Fruit fly (Drosophila melanogaster) whole organism, embryonic: ENCODE results near the gene SoYb.

Source experiments
- Asciz ChIP-seq: fragments of 200-800 bp; sonication (Bioruptor generic); optimal IDR thresholded peaks from 2 replicates; lab custom pipeline; 2017; ENCODE audit warnings: missing biosample characterization, mild to moderate bottlenecking, missing genetic modification characterization, missing genetic modification reagents
- Awh ChIP-seq: fragments of 200-800 bp; sonication (Bioruptor generic); IDR thresholded peaks from 2 replicates; pipeline ENCODE4, ENCODE4 v1.3.6; 2022; ENCODE audit warnings: missing biosample characterization, missing genetic modification characterization
- B-H1 ChIP-seq: fragments of 200-800 bp; sonication (Bioruptor generic); IDR thresholded peaks from 3 replicates; pipeline ENCODE4 v1.3.6; 2022; ENCODE audit warnings: missing biosample characterization, missing genetic modification characterization
- CG10366 ChIP-seq: fragments of 200-800 bp; sonication (Bioruptor generic); IDR thresholded peaks from 2 replicates; pipeline ENCODE4 v1.3.6; 2022; ENCODE audit warnings: missing biosample characterization, missing genetic modification characterization
- CG12744 ChIP-seq: fragments of 200-800 bp; sonication (Bioruptor generic); optimal IDR thresholded peaks from 2 replicates; lab custom pipeline; 2016; ENCODE audit warnings: missing biosample characterization, missing genetic modification characterization
- CG13296 ChIP-seq: fragments of 200-800 bp; sonication (Bioruptor generic); optimal IDR thresholded peaks from 3 replicates; lab custom pipeline; 2018; ENCODE audit warnings: missing biosample characterization, mild to moderate bottlenecking, missing genetic modification characterization
- CG14441 ChIP-seq: fragments of 200-800 bp; sonication (Bioruptor generic); IDR thresholded peaks from 2 replicates; pipeline ENCODE4 v1.3.6; 2022; ENCODE audit warnings: missing biosample characterization, missing genetic modification characterization
- CG15011 ChIP-seq: fragments of 200-800 bp; sonication (Bioruptor generic); optimal IDR thresholded peaks from 3 replicates; lab custom pipeline; 2018; ENCODE audit warnings: missing biosample characterization, mild to moderate bottlenecking, missing genetic modification characterization
- CG16813 ChIP-seq: fragments of 200-800 bp; sonication (Bioruptor generic); IDR thresholded peaks from 3 replicates; pipeline ENCODE4 v1.3.6; 2022; ENCODE audit warnings: missing biosample characterization, missing genetic modification characterization; ENCODE audit not compliant: partially characterized antibody
- CG17328 ChIP-seq: fragments of 200-800 bp; sonication (Bioruptor generic); IDR thresholded peaks from 2 replicates; pipeline ENCODE4 v1.3.6; 2022; ENCODE audit warnings: missing biosample characterization, missing genetic modification characterization
- CG2120 ChIP-seq: fragments of 200-800 bp; sonication (Bioruptor generic); optimal IDR thresholded peaks from 3 replicates; lab custom pipeline; 2016; ENCODE audit warnings: missing biosample characterization, missing genetic modification characterization
- CG34224 ChIP-seq: fragments of 200-800 bp; sonication (Bioruptor generic); IDR thresholded peaks from 3 replicates; pipeline ENCODE4 v1.3.6; 2022; ENCODE audit warnings: missing biosample characterization, missing genetic modification characterization; ENCODE audit not compliant: partially characterized antibody
- CG34422 ChIP-seq: fragments of 200-800 bp; sonication (Bioruptor generic); IDR thresholded peaks from 3 replicates; pipeline ENCODE4 v1.3.6; 2022; ENCODE audit warnings: missing biosample characterization, missing genetic modification characterization
- CG4854 ChIP-seq: fragments of 200-800 bp; sonication (Bioruptor generic); optimal IDR thresholded peaks from 2 replicates; lab custom pipeline; 2016; ENCODE audit warnings: missing biosample characterization, missing genetic modification characterization, inconsistent platforms
- CG6175 ChIP-seq: fragments of 200-800 bp; sonication (Bioruptor generic); IDR thresholded peaks from 3 replicates; pipeline ENCODE4 v1.3.6; 2022; ENCODE audit warnings: missing biosample characterization, missing genetic modification characterization
- CG7928 ChIP-seq: fragments of 200-800 bp; sonication (Bioruptor generic); optimal IDR thresholded peaks from 2 replicates; lab custom pipeline; 2017; ENCODE audit warnings: missing biosample characterization, mild to moderate bottlenecking, missing genetic modification characterization
- Dbx ChIP-seq: fragments of 200-800 bp; sonication (Bioruptor generic); IDR thresholded peaks from 3 replicates; pipeline ENCODE4 v1.3.6; 2022; ENCODE audit warnings: missing biosample characterization, missing genetic modification characterization
- Dek ChIP-seq: fragments of 200-800 bp; sonication (Bioruptor generic); optimal IDR thresholded peaks from 3 replicates; lab custom pipeline; 2019; ENCODE audit warnings: missing biosample characterization, mild to moderate bottlenecking, missing genetic modification characterization, moderate library complexity
- Doc2 ChIP-seq: fragments of 200-800 bp; sonication (Bioruptor generic); IDR thresholded peaks from 2 replicates; pipeline ENCODE4 v1.3.6; 2022; ENCODE audit warnings: missing biosample characterization, missing genetic modification characterization
- Drgx ChIP-seq: fragments of 200-800 bp; sonication (Bioruptor generic); IDR thresholded peaks from 2 replicates; pipeline ENCODE4 v1.3.6; 2022; ENCODE audit warnings: missing biosample characterization, missing genetic modification characterization
- E2f1 ChIP-seq: fragments of 200-800 bp; sonication (Bioruptor generic); IDR thresholded peaks from 2 replicates; pipeline ENCODE4 v1.3.6; 2022; ENCODE audit warnings: missing biosample characterization, missing genetic modification characterization
- Hmr ChIP-seq: fragments of 200-800 bp; sonication (Bioruptor generic); optimal IDR thresholded peaks from 3 replicates; lab custom pipeline; 2017; ENCODE audit warnings: mild to moderate bottlenecking, missing biosample characterization, missing genetic modification reagents, missing genetic modification characterization
- Hmx ChIP-seq: fragments of 200-800 bp; sonication (Bioruptor generic); optimal IDR thresholded peaks from 2 replicates; lab custom pipeline; 2016; ENCODE audit warnings: missing biosample characterization, missing genetic modification characterization
- Hr51 ChIP-seq, 2 experiments: fragments of 200-800 bp; sonication (Bioruptor generic); optimal IDR thresholded peaks; 2 replicates in 1 of 2; 3 replicates in 1 of 2; lab custom pipeline; 2016 to 2018; ENCODE audit warnings: missing biosample characterization in 2 of 2, missing genetic modification characterization in 2 of 2, mild to moderate bottlenecking in 1 of 2, moderate library complexity in 1 of 2
- Lpt ChIP-seq: fragments of >200 bp; optimal IDR thresholded peaks from 2 replicates; lab custom pipeline; 2018; ENCODE audit warnings: missing biosample characterization, missing genetic modification characterization
- MESR4 ChIP-seq: fragments of 200-800 bp; sonication (Bioruptor generic); optimal IDR thresholded peaks from 2 replicates; lab custom pipeline; 2018; ENCODE audit warnings: missing biosample characterization, mild to moderate bottlenecking, missing genetic modification characterization, moderate library complexity
- Meics ChIP-seq: fragments of 200-800 bp; sonication (Bioruptor generic); optimal IDR thresholded peaks from 2 replicates; lab custom pipeline; 2017; ENCODE audit warnings: missing biosample characterization, mild to moderate bottlenecking, missing genetic modification characterization
- NFAT ChIP-seq: fragments of 200-800 bp; sonication (Bioruptor generic); IDR thresholded peaks from 2 replicates; pipeline ENCODE4 v1.3.6; 2022; ENCODE audit warnings: missing biosample characterization, missing genetic modification characterization
- Neu2 ChIP-seq: fragments of 200-800 bp; sonication (Bioruptor generic); optimal IDR thresholded peaks from 3 replicates; lab custom pipeline; 2016; ENCODE audit warnings: missing biosample characterization, missing genetic modification characterization, borderline replicate concordance
- Opbp ChIP-seq: fragments of 200-800 bp; sonication (Bioruptor generic); IDR thresholded peaks from 3 replicates; pipeline ENCODE4 v1.3.6; 2022; ENCODE audit warnings: missing biosample characterization, missing genetic modification characterization; ENCODE audit not compliant: partially characterized antibody
- TFAM ChIP-seq: fragments of 200-800 bp; sonication (Bioruptor generic); optimal IDR thresholded peaks from 2 replicates; lab custom pipeline; 2017; ENCODE audit warnings: missing biosample characterization, missing genetic modification characterization, inconsistent platforms
- cad ChIP-seq: fragments of >200 bp; optimal IDR thresholded peaks from 2 replicates; lab custom pipeline; 2017; ENCODE audit warnings: missing biosample characterization, missing genetic modification characterization
- dimm ChIP-seq: fragments of 200-800 bp; sonication (Bioruptor generic); IDR thresholded peaks from 2 replicates; pipeline ENCODE4 v1.3.6; 2022; ENCODE audit warnings: missing biosample characterization, missing genetic modification characterization
- dpn ChIP-seq, 2 experiments: fragments of 200-800 bp; sonication (Bioruptor generic); optimal IDR thresholded peaks; 3 replicates each; lab custom pipeline; 2016; ENCODE audit warnings: missing biosample characterization in 2 of 2, missing genetic modification characterization in 2 of 2
- eyg ChIP-seq: fragments of 200-800 bp; sonication (Bioruptor generic); optimal IDR thresholded peaks from 3 replicates; lab custom pipeline; 2016; ENCODE audit warnings: missing biosample characterization, missing genetic modification characterization
- fd96Cb ChIP-seq: fragments of 200-800 bp; sonication (Bioruptor generic); optimal IDR thresholded peaks from 2 replicates; lab custom pipeline; 2018; ENCODE audit warnings: missing biosample characterization, mild to moderate bottlenecking, missing genetic modification characterization, moderate library complexity
- hb ChIP-seq: fragments of 200-800 bp; sonication (Bioruptor generic); IDR thresholded peaks from 3 replicates; pipeline ENCODE4 v1.3.6; 2022; ENCODE audit warnings: missing biosample characterization, missing genetic modification characterization; ENCODE audit not compliant: partially characterized antibody
- hbn ChIP-seq: fragments of 200-800 bp; sonication (Bioruptor generic); IDR thresholded peaks from 2 replicates; pipeline ENCODE4 v1.3.6; 2022; ENCODE audit warnings: missing biosample characterization, missing genetic modification characterization; ENCODE audit not compliant: partially characterized antibody
- jing ChIP-seq: fragments of 200-800 bp; sonication (Bioruptor generic); optimal IDR thresholded peaks from 2 replicates; lab custom pipeline; 2018; ENCODE audit warnings: missing biosample characterization, mild to moderate bottlenecking, missing genetic modification characterization
- nerfin-1 ChIP-seq: fragments of 200-800 bp; sonication (Bioruptor generic); optimal IDR thresholded peaks from 3 replicates; lab custom pipeline; 2019; ENCODE audit warnings: missing biosample characterization, mild to moderate bottlenecking, missing genetic modification characterization, moderate library complexity
- pros ChIP-seq: fragments of 200-800 bp; sonication (Bioruptor generic); optimal IDR thresholded peaks from 3 replicates; lab custom pipeline; 2019; ENCODE audit warnings: missing biosample characterization, mild to moderate bottlenecking, missing genetic modification characterization, moderate library complexity
- ranshi ChIP-seq: fragments of 200-800 bp; sonication (Bioruptor generic); IDR thresholded peaks from 2 replicates; pipeline ENCODE4 v1.3.6; 2022; ENCODE audit warnings: missing biosample characterization, missing genetic modification characterization
- sc ChIP-seq, 3 experiments: fragments of >200 bp in 2 of 3; fragments of 200-800 bp in 1 of 3; sonication (Bioruptor generic) in 1 of 3; optimal IDR thresholded peaks; 2 replicates in 2 of 3; 3 replicates in 1 of 3; lab custom pipeline; 2017; ENCODE audit warnings: mild to moderate bottlenecking in 1 of 3, missing biosample characterization in 1 of 3, missing genetic modification characterization in 1 of 3, missing genetic modification reagents in 1 of 3
- sob ChIP-seq: fragments of 200-800 bp; sonication (Bioruptor generic); IDR thresholded peaks from 2 replicates; pipeline ENCODE4 v1.3.6; 2022; ENCODE audit warnings: missing biosample characterization, missing genetic modification characterization
- usp ChIP-seq: fragments of >200 bp; optimal IDR thresholded peaks from 2 replicates; lab custom pipeline; 2017; ENCODE audit warnings: missing biosample characterization, missing genetic modification characterization
- vfl ChIP-seq: fragments of 200-800 bp; sonication (Bioruptor generic); optimal IDR thresholded peaks from 2 replicates; lab custom pipeline; 2016; ENCODE audit warnings: missing biosample characterization, missing genetic modification characterization
- z ChIP-seq: fragments of 200-800 bp; sonication (Bioruptor generic); IDR thresholded peaks from 3 replicates; pipeline ENCODE4 v1.3.6; 2022; ENCODE audit warnings: missing biosample characterization, missing genetic modification characterization
- zen ChIP-seq: fragments of 200-800 bp; sonication (Bioruptor generic); optimal IDR thresholded peaks from 3 replicates; lab custom pipeline; 2018; ENCODE audit warnings: missing biosample characterization, mild to moderate bottlenecking, missing genetic modification characterization, moderate library complexity

SoYb gene

DNA sequence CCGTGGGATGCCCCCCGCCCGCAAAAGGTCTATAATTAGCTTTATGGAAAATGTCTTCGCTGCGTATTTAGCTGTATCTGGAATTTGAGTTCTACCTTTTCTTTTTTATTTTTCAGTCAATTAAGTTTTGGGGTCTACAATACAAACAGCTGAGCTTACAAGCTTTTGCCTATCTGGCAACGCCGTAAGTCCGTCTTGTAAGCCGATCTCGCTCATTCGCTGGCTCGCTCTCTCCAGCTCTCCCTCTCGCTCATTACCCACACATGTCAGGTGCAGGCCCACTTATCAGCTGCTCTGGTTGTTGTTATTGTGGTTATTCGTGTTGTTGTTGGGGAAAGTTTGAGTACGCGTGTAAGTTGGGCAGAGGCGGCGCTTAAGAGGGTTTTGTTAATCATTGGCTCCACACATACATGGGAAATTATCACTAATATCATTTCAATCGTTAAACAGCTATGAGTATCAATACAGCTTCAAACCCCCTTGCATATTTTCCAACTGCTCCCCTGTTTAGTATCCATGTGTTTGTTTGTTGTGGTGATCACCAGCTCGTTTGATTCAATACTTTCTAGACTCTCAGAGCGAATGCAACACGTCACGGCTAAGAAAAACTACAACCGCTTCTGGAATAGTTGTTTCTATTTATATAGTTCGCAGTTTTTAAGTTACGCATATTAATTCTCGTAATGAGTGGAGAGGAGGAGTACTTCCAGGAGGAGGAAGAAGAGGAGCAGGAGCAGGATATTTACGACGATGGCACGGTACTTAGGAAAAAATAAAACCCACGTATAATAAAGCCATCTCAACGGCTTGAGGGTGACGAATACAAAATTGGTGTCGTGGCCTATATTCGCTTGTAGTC is 7.5 kb upstream of the SoYb start (continued):
- TF ChIP-seq CG7928 (GFP tag; lab: Kevin White, UChicago) (peak; percentile 77), TFAM (GFP tag; lab: Kevin White, UChicago) (peak; percentile 74), nerfin-1 (peak; percentile 88), Hmx (GFP tag; lab: Kevin White, UChicago) (peak; percentile 94), Opbp (GFP tag; lab: Robert Waterston, UW) (no peak), usp (GFP tag; lab: Kevin White, UChicago) (no peak), CG6175 (GFP tag; lab: Robert Waterston, UW) (peak; percentile 95), MESR4 (peak; percentile 56), hb (GFP tag; lab: Robert Waterston, UW) (no peak), Doc2 (GFP tag; lab: Robert Waterston, UW) (peak; percentile 94), CG17328 (GFP tag; lab: Robert Waterston, UW) (peak; percentile 96), z (GFP tag; lab: Robert Waterston, UW) (peak; percentile 74; the same call in 2 of the 3 replicates), Neu2 (peak; percentile 80), Lpt (GFP tag; lab: Kevin White, UChicago) (no peak), eyg (GFP tag; lab: Kevin White, UChicago) (peak; percentile 94), zen (peak; percentile 93), jing (GFP tag; lab: Kevin White, UChicago) (peak; percentile 94), E2f1 (GFP tag; lab: Robert Waterston, UW) (peak; percentile 97), NFAT (GFP tag; lab: Robert Waterston, UW) (peak; percentile 98), sob (GFP tag; lab: Robert Waterston, UW) (peak; percentile 98), sc (optimal IDR thresholded peaks at IDR 0.05; lab: Kevin White, UChicago) (no peak), sc (GFP tag; optimal IDR thresholded peaks at IDR 0.05; lab: Kevin White, UChicago) (peak; percentile 85), CG2120 (GFP tag; lab: Kevin White, UChicago) (peak; percentile 99), pros (peak; percentile 68), dpn (GFP tag; optimal IDR thresholded peaks at IDR 0.05; lab: Kevin White, UChicago) (peak; percentile 98 to 99), Dek (tag; lab: Kevin White, UChicago) (peak; percentile 96), CG34422 (GFP tag; lab: Robert Waterston, UW) (peak; percentile 99), Asciz (GFP tag; lab: Kevin White, UChicago) (peak; percentile 91), CG15011 (GFP tag; lab: Kevin White, UChicago) (peak; percentile 92), Drgx (GFP tag; lab: Robert Waterston, UW) (peak; percentile 99), B-H1 (GFP tag; lab: Robert Waterston, UW) (peak; percentile 96), CG12744 (GFP tag; lab: Kevin White, UChicago) (peak; percentile 96), Dbx (GFP tag; lab: Robert Waterston, UW) (peak; percentile 99), Hr51 (GFP tag; optimal IDR thresholded peaks at IDR 0.05; lab: Kevin White, UChicago) (peak; percentile 96 to 97), ranshi (GFP tag; lab: Robert Waterston, UW) (peak; percentile 98), CG16813 (GFP tag; lab: Robert Waterston, UW) (no peak), Hmr (peak; percentile 97), cad (GFP tag; lab: Kevin White, UChicago) (no peak), Meics (GFP tag; lab: Kevin White, UChicago) (peak; percentile 97), hbn (GFP tag; lab: Robert Waterston, UW) (no peak; the same call in 1 of the 2 replicates), Awh (peak; percentile 95), vfl (GFP tag; lab: Kevin White, UChicago) (peak; percentile 97), CG34224 (GFP tag; lab: Robert Waterston, UW) (no peak), CG13296 (GFP tag; lab: Kevin White, UChicago) (peak; percentile 94), CG14441 (GFP tag; lab: Robert Waterston, UW) (peak; percentile 98), CG4854 (peak; percentile 95), fd96Cb (tag; lab: Kevin White, UChicago) (peak; percentile 96), dimm (GFP tag; lab: Robert Waterston, UW) (peak; percentile 94), CG10366 (peak; percentile 98)
